Worm (Caenorhabditis elegans): ENCODE data around the gene C06A6.2.

The C06A6.2 gene

DNA sequence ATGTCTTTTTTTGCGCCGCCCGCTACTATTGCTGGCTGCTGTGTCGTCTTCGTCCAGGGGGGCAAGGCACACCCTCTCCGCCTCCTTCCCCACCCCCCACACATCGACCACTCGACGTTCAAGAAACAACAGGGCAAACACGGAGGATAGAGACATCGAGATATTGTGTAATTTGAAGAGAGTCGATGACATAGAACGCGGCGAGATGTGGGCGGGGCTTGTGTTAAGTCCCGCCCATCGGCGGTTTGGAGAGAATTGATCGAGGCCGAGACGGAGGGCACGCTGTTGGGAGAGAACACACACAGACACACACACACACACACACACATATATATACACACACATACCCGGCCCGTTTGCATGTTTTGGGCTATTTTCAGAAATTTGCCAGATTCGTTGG is 837 bp upstream of the C06A6.2 start (continued):
- TF ChIP-seq ceh-28 (tag; optimal IDR thresholded peaks at IDR 0.05): peak; percentile 45
- peak; percentile 64 for TF ChIP-seq dmd-6 (GFP tag; IDR thresholded peaks at IDR 0.05)
- no peak for TF ChIP-seq tag-97 (GFP tag; IDR thresholded peaks at IDR 0.05)
- TF ChIP-seq madf-5 (GFP tag; IDR thresholded peaks at IDR 0.05): no peak
- TF ChIP-seq hif-1 (tag; optimal IDR thresholded peaks at IDR 0.05): peak in 1 of 2 experiments; percentile 60
- TF ChIP-seq T20F7.1 (GFP tag; optimal IDR thresholded peaks at IDR 0.05): peak; percentile 15
- no peak for TF ChIP-seq Y75B8A.6 (GFP tag; IDR thresholded peaks at IDR 0.05)
- TF ChIP-seq php-3 (GFP tag; IDR thresholded peaks at IDR 0.05): 0 out of 2 replicates have a peak, but pooled peaks have one; percentile 36
- TF ChIP-seq nhr-6 (tag; optimal IDR thresholded peaks at IDR 0.05): no peak
- peak; percentile 37 for TF ChIP-seq nhr-77 (tag; optimal IDR thresholded peaks at IDR 0.05)
- TF ChIP-seq dpl-1 (GFP tag; optimal IDR thresholded peaks at IDR 0.05): peak; percentile 46
- TF ChIP-seq nhr-25 (tag; optimal IDR thresholded peaks at IDR 0.05; ENCODE audit: borderline replicate concordance, insufficient read depth): peak; percentile 73
- TF ChIP-seq vab-7 (GFP tag; IDR thresholded peaks at IDR 0.05): no peak
- 0 out of 2 replicates have a peak, but pooled peaks have one; percentile 53 for TF ChIP-seq ZK337.2 (GFP tag; IDR thresholded peaks at IDR 0.05)
- TF ChIP-seq daf-12 (tag; optimal IDR thresholded peaks at IDR 0.05): no peak
- TF ChIP-seq nhr-28 (tag; optimal IDR thresholded peaks at IDR 0.05): peak; percentile 58
- TF ChIP-seq unc-62 (GFP tag; optimal IDR thresholded peaks at IDR 0.05 in 1 of 2): peak in 1 of 2 experiments; percentile 72
- TF ChIP-seq unc-62 (tag; optimal IDR thresholded peaks at IDR 0.05): no peak
- TF ChIP-seq cey-2 (tag; optimal IDR thresholded peaks at IDR 0.05; ENCODE audit: borderline replicate concordance, insufficient read depth): no peak
- peak; percentile 82 for TF ChIP-seq mxl-3 (GFP tag; optimal IDR thresholded peaks at IDR 0.05)
- TF ChIP-seq pha-4 (GFP tag; IDR thresholded peaks at IDR 0.05): peak; percentile 22; the same call in 1 of the 2 replicates
- no peak for TF ChIP-seq pha-4 (tag; optimal IDR thresholded peaks at IDR 0.05)
- peak; percentile 51 for TF ChIP-seq F37D6.2 (tag; optimal IDR thresholded peaks at IDR 0.05)
- TF ChIP-seq arid-1 (GFP tag; conservative IDR thresholded peaks at IDR 0.05): peak; percentile 57
- no peak for TF ChIP-seq egl-43 (GFP tag; IDR thresholded peaks at IDR 0.05)
- TF ChIP-seq hmg-1.1 (GFP tag; IDR thresholded peaks at IDR 0.05): peak; percentile 88
- peak; percentile 62 for TF ChIP-seq nhr-11 (tag; optimal IDR thresholded peaks at IDR 0.05)
- TF ChIP-seq Y48G9A.11 (GFP tag; IDR thresholded peaks at IDR 0.05): no peak
- peak; percentile 44; the same call in 1 of the 2 replicates for TF ChIP-seq tra-1 (GFP tag; IDR thresholded peaks at IDR 0.05)
- no peak for TF ChIP-seq unc-39 (tag; optimal IDR thresholded peaks at IDR 0.05)
- TF ChIP-seq jun-1 (tag; optimal IDR thresholded peaks at IDR 0.05): peak; percentile 11
- peak; percentile 56 to 86 for TF ChIP-seq mdl-1 (tag; optimal IDR thresholded peaks at IDR 0.05)
- TF ChIP-seq saeg-2 (GFP tag; IDR thresholded peaks at IDR 0.05): no peak
- TF ChIP-seq gei-8 (GFP tag; optimal IDR thresholded peaks at IDR 0.05): no peak
- TF ChIP-seq daf-16 (GFP tag; optimal IDR thresholded peaks at IDR 0.05): peak; percentile 25 to 57
- peak; percentile 72 for TF ChIP-seq daf-16 (tag; optimal IDR thresholded peaks at IDR 0.05)
- peak; percentile 53 for TF ChIP-seq lin-13 (GFP tag; optimal IDR thresholded peaks at IDR 0.05)
- TF ChIP-seq mep-1 (tag; optimal IDR thresholded peaks at IDR 0.05): peak; percentile 89
- TF ChIP-seq egl-27 (tag; optimal IDR thresholded peaks at IDR 0.05): no peak
- peak; percentile 39 for TF ChIP-seq ceh-32 (tag; optimal IDR thresholded peaks at IDR 0.05; ENCODE audit: poor library complexity)
- no peak for TF ChIP-seq Y5F2A.4 (GFP tag; optimal IDR thresholded peaks at IDR 0.05)
- TF ChIP-seq T26A8.4 (GFP tag; IDR thresholded peaks at IDR 0.05): peak; percentile 41
- TF ChIP-seq zag-1 (tag; optimal IDR thresholded peaks at IDR 0.05): peak; percentile 52
- peak; percentile 46 for TF ChIP-seq F10B5.3 (tag; optimal IDR thresholded peaks at IDR 0.05)
- peak; percentile 91 for TF ChIP-seq rbr-2 (tag; optimal IDR thresholded peaks at IDR 0.05)
- 0 out of 2 replicates have a peak, but pooled peaks have one; percentile 58 for TF ChIP-seq D1046.2 (GFP tag; IDR thresholded peaks at IDR 0.05)
- 0 out of 2 replicates have a peak, but pooled peaks have one; percentile 55 for TF ChIP-seq dmd-8 (GFP tag; IDR thresholded peaks at IDR 0.05)
- peak; percentile 13 for TF ChIP-seq nhr-111 (GFP tag; optimal IDR thresholded peaks at IDR 0.05)
- TF ChIP-seq fkh-10 (GFP tag; optimal IDR thresholded peaks at IDR 0.05): peak; percentile 59
- no peak for TF ChIP-seq mdt-29 (GFP tag; IDR thresholded peaks at IDR 0.05)
- no peak for TF ChIP-seq nhr-41 (GFP tag; IDR thresholded peaks at IDR 0.05)

Data from whole organism, L4 larva.